Worm (Caenorhabditis elegans) whole organism, L4 larva: ENCODE results near the gene alg-1.

Source experiments
- Y105C5A.15 ChIP-seq: fragments of 200-800 bp; sonication (Bioruptor generic); IDR thresholded peaks from 2 replicates; pipeline ENCODE4 v1.3.6; 2022; ENCODE audit warnings: missing genetic modification characterization, missing compliant biosample characterization
- ama-1 ChIP-seq: fragments of 150-350 bp; optimal IDR thresholded peaks from 2 replicates; lab custom pipeline; 2014; ENCODE audit warnings: inconsistent platforms, mixed read lengths
- egl-27 ChIP-seq: sonication (generic microtip); optimal IDR thresholded peaks from 3 replicates; lab custom pipeline; 2017; ENCODE audit warnings: missing biosample characterization, missing genetic modification reagents, missing genetic modification characterization
- lin-13 ChIP-seq: fragments of 150-350 bp; optimal IDR thresholded peaks from 2 replicates; lab custom pipeline; 2014; ENCODE audit warnings: missing biosample characterization, missing genetic modification reagents, missing genetic modification characterization
- nhr-25 ChIP-seq: sonication (generic microtip); optimal IDR thresholded peaks from 2 replicates; lab custom pipeline; 2017; ENCODE audit warnings: missing genetic modification characterization, mild to moderate bottlenecking, missing compliant biosample characterization, antibody characterized with exemption, moderate library complexity, borderline replicate concordance; ENCODE audit not compliant: insufficient read depth
- nhr-76 ChIP-seq: fragments of 150-350 bp; optimal IDR thresholded peaks from 2 replicates; lab custom pipeline; 2014; ENCODE audit warnings: missing biosample characterization, missing genetic modification characterization
- pqm-1 ChIP-seq: sonication (generic microtip); optimal IDR thresholded peaks from 2 replicates; lab custom pipeline; 2017; ENCODE audit warnings: missing biosample characterization, missing genetic modification characterization
- snpc-4 ChIP-seq: fragments of 150-350 bp; optimal IDR thresholded peaks from 2 replicates; lab custom pipeline; 2014; ENCODE audit warnings: missing biosample characterization, missing genetic modification characterization
- unc-39 ChIP-seq: sonication (generic microtip); optimal IDR thresholded peaks from 2 replicates; lab custom pipeline; 2017; ENCODE audit warnings: missing biosample characterization, missing genetic modification characterization
- ztf-11 ChIP-seq: fragments of 150-350 bp; optimal IDR thresholded peaks from 2 replicates; lab custom pipeline; 2014; ENCODE audit warnings: missing biosample characterization, missing genetic modification characterization

DNA sequence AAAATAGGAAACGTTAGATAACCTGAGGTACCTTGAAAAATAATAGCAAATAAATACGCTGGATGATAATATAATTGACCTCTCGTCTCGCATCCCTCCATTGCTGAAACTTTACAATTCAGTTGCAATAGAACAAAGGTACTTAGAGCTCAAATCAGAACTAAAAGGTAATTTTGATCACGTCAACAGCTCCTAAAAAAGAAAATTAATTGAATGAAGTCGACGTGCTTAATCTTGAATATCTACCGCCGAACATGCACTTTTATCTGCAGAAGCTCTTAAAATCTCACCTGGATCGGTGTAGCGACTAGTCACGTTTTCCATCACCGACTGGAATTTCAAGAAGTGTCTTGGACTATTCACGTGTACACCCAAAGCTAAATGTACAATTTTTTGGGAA is 45.6 kb upstream of the alg-1 start, which contains the start of gene sra-39:
- no peak for TF ChIP-seq Y105C5A.15 (GFP tag; lab: Robert Waterston, UW)
- no peak for TF ChIP-seq unc-39 (tag; lab: Kevin White, UChicago)
- TF ChIP-seq pqm-1 (tag; lab: Kevin White, UChicago), result no peak
- no peak for TF ChIP-seq ztf-11
- TF ChIP-seq egl-27 (tag; lab: Kevin White, UChicago), result no peak
- TF ChIP-seq snpc-4 (tag; lab: Kevin White, UChicago), result no peak
- TF ChIP-seq nhr-25 (tag; lab: Kevin White, UChicago), result no peak
- no peak for TF ChIP-seq ama-1 (lab: Kevin White, UChicago)
- TF ChIP-seq nhr-76 (tag; lab: Kevin White, UChicago), result no peak
- no peak for TF ChIP-seq lin-13 (GFP tag; lab: Kevin White, UChicago)
